Fruit fly (Drosophila melanogaster): ENCODE data around the gene DIP-eta.

DNA sequence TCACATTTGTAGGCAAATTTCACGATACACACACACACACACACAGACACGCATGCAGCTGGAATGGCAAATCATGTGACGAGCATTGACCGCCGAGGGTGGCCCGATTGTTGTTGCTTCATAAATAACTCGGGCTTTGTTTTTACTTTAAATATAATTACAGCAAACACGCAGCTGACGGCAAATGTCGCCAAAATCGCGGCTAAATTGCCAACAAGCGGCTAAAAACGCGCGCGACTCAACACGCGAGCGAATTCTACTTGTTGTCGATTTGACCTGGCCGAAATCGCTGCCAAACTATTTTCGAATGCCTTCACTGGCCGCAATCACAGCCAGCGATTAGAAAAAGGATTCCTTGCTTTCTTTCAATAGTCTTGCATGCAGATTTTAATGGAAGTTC, 522 bp downstream of the DIP-eta start:
- TF ChIP-seq usp (GFP tag; optimal IDR thresholded peaks at IDR 0.05) (no peak), h (GFP tag; optimal IDR thresholded peaks at IDR 0.05) (no peak), Hr78 (GFP tag; optimal IDR thresholded peaks at IDR 0.05) (no peak), HLH106 (tag; optimal IDR thresholded peaks at IDR 0.05) (no peak), N (GFP tag; optimal IDR thresholded peaks at IDR 0.05) (no peak), Jra (GFP tag; optimal IDR thresholded peaks at IDR 0.05) (no peak), Myc (optimal IDR thresholded peaks at IDR 0.05) (no peak), Rel (GFP tag; optimal IDR thresholded peaks at IDR 0.05) (no peak), Rel (tag; optimal IDR thresholded peaks at IDR 0.05) (no peak), GATAd (GFP tag; optimal IDR thresholded peaks at IDR 0.05) (no peak), Dfd (GFP tag; optimal IDR thresholded peaks at IDR 0.05) (no peak), CG32264 (GFP tag; optimal IDR thresholded peaks at IDR 0.05) (no peak)

Measured in whole organism, wandering third instar larva.